Worm (Caenorhabditis elegans): ENCODE data around the gene cyd-1.
A peak's percentile ranks its signal among the peaks of the same experiment; 100 is the strongest.

The cyd-1 gene

ce11 chrII:12985813-12986212 is 5.4 kb downstream of the cyd-1 start:
- no peak for TF ChIP-seq snpc-4 (GFP tag; optimal IDR thresholded peaks at IDR 0.05)
- no peak for TF ChIP-seq snpc-4 (tag; optimal IDR thresholded peaks at IDR 0.05)
- no peak for TF ChIP-seq snpc-1.3 (tag; optimal IDR thresholded peaks at IDR 0.05; ENCODE audit: insufficient read depth)
- TF ChIP-seq egrh-3 (GFP tag; IDR thresholded peaks at IDR 0.05) = no peak
- TF ChIP-seq Y79H2A.3 (GFP tag; conservative IDR thresholded peaks at IDR 0.05) = no peak
- TF ChIP-seq tbp1 (GFP tag; optimal IDR thresholded peaks at IDR 0.05) = no peak
- TF ChIP-seq ztf-26 (tag; optimal IDR thresholded peaks at IDR 0.05) = no peak
- no peak for TF ChIP-seq ztf-6 (GFP tag; IDR thresholded peaks at IDR 0.05)
- TF ChIP-seq D2030.7 (GFP tag; IDR thresholded peaks at IDR 0.05) = no peak
- TF ChIP-seq nhr-120 (GFP tag; IDR thresholded peaks at IDR 0.05) = no peak
- TF ChIP-seq bed-1 (GFP tag; IDR thresholded peaks at IDR 0.05) = no peak
- TF ChIP-seq ztf-28 (GFP tag; IDR thresholded peaks at IDR 0.05) = no peak
- TF ChIP-seq ceh-27 (GFP tag; optimal IDR thresholded peaks at IDR 0.05) = no peak
- TF ChIP-seq lin-40 (tag; optimal IDR thresholded peaks at IDR 0.05) = no peak
- TF ChIP-seq nhr-80 (tag; optimal IDR thresholded peaks at IDR 0.05) = no peak
- TF ChIP-seq nfya-2 (GFP tag; IDR thresholded peaks at IDR 0.05) = no peak

ce11 chrII:12987799-12988198 is 7.4 kb downstream of the cyd-1 start:
- TF ChIP-seq zfh-2 (GFP tag; conservative IDR thresholded peaks at IDR 0.05) (peak; percentile 87), egrh-3 (GFP tag; IDR thresholded peaks at IDR 0.05) (peak; percentile 52; the same call in 1 of the 2 replicates), tbp1 (GFP tag; optimal IDR thresholded peaks at IDR 0.05) (no peak)

- no peak for TF ChIP-seq madf-10 (tag; optimal IDR thresholded peaks at IDR 0.05)
- TF ChIP-seq unc-130 (GFP tag; optimal IDR thresholded peaks at IDR 0.05) = no peak
- no peak for TF ChIP-seq Y67H2A.10 (GFP tag; conservative IDR thresholded peaks at IDR 0.05)
- no peak for TF ChIP-seq ceh-58 (GFP tag; IDR thresholded peaks at IDR 0.05)
- no peak for TF ChIP-seq nfya-1 (tag; optimal IDR thresholded peaks at IDR 0.05; ENCODE audit: borderline replicate concordance, insufficient read depth)
- no peak for TF ChIP-seq madf-3 (GFP tag; IDR thresholded peaks at IDR 0.05)
- no peak for TF ChIP-seq fkh-3 (tag; optimal IDR thresholded peaks at IDR 0.05)
Measured at ce11 chrII:12990191-12990590, 9.8 kb downstream of the cyd-1 start.

DNA sequence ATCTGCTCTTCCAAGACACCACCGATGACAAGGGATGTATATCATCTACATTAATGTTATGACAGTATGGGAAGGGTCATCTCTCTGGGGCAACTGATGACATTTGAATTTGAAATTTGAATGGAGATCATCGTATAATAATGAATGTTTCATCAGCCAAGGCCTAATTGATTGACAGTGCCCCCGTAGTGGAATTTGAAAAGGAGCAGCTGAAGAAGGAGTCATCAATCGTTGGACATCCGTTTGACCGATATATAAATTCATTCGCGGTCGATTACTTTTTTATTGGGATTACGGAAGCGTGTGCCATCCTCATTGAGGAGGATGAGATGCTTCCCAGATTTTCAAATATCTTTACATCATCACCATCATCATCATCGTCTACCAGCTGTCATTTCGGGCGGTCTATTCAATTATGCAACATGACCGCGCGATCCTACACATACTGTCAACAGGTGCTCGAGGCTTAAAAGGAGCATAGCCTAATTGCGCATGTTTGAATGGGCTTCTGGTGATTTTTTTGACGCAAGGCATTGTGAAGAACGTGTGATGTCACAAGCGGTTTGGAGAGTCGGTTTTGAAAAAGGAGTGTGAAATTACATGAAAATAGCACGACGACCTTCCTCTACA is 10.7 kb downstream of the cyd-1 start:
- TF ChIP-seq ztf-22 (GFP tag; optimal IDR thresholded peaks at IDR 0.05) (no peak), lag-1 (GFP tag; IDR thresholded peaks at IDR 0.05) (no peak), lin-40 (tag; optimal IDR thresholded peaks at IDR 0.05) (no peak), attf-5 (GFP tag; optimal IDR thresholded peaks at IDR 0.05) (no peak)

- no peak for TF ChIP-seq zim-3 (tag; optimal IDR thresholded peaks at IDR 0.05)
- no peak for TF ChIP-seq let-526 (GFP tag; IDR thresholded peaks at IDR 0.05)
- TF ChIP-seq ceh-100 (GFP tag; IDR thresholded peaks at IDR 0.05) = no peak
- no peak for TF ChIP-seq fkh-3 (tag; optimal IDR thresholded peaks at IDR 0.05)
- no peak for TF ChIP-seq tlf-1 (GFP tag; optimal IDR thresholded peaks at IDR 0.05)
- no peak for TF ChIP-seq ztf-6 (GFP tag; IDR thresholded peaks at IDR 0.05)
- TF ChIP-seq ets-4 (GFP tag; optimal IDR thresholded peaks at IDR 0.05) = no peak
- TF ChIP-seq zfh-2 (GFP tag; conservative IDR thresholded peaks at IDR 0.05) = no peak
Measured at ce11 chrII:12991594-12991993, 11.2 kb downstream of the cyd-1 start.

Data from whole organism, young adult.